Worm (Caenorhabditis elegans) whole organism, midembryonic: ENCODE results near the gene mrpl-39.

ENCODE experiments used
- T22C8.4 ChIP-seq: fragments of 200-800 bp; sonication (Bioruptor generic); IDR thresholded peaks from 2 replicates; pipeline ENCODE4 v1.3.6; 2022; ENCODE audit warnings: missing genetic modification characterization, missing compliant biosample characterization
- cog-1 ChIP-seq: sonication (generic microtip); optimal IDR thresholded peaks from 2 replicates; lab custom pipeline; 2016; ENCODE audit warnings: missing genetic modification characterization, missing compliant biosample characterization
- flt-1 ChIP-seq: fragments of 200-800 bp; sonication (Bioruptor generic); IDR thresholded peaks from 2 replicates; pipeline ENCODE4 v1.3.6; 2022; ENCODE audit warnings: missing genetic modification characterization, missing compliant biosample characterization
- klf-2 ChIP-seq: fragments of 200-800 bp; sonication (Bioruptor generic); conservative IDR thresholded peaks from 2 replicates; pipeline ENCODE4 v1.3.6; 2022; ENCODE audit warnings: missing genetic modification reagents, missing genetic modification characterization, missing compliant biosample characterization
- med-1 ChIP-seq: sonication (generic microtip); optimal IDR thresholded peaks from 2 replicates; lab custom pipeline; 2017; ENCODE audit warnings: missing genetic modification characterization, mild to moderate bottlenecking, missing compliant biosample characterization, antibody characterized with exemption, missing genetic modification reagents; ENCODE audit not compliant: insufficient read depth
- tab-1 ChIP-seq: fragments of 200-800 bp; sonication (Bioruptor generic); IDR thresholded peaks from 2 replicates; pipeline ENCODE4 v1.3.6; 2022; ENCODE audit warnings: missing genetic modification characterization, missing compliant biosample characterization
- ztf-29 ChIP-seq: fragments of 200-800 bp; sonication (Bioruptor generic); IDR thresholded peaks from 2 replicates; pipeline ENCODE4 v1.3.6; 2022; ENCODE audit warnings: missing genetic modification reagents, missing genetic modification characterization, missing compliant biosample characterization

- TF ChIP-seq T22C8.4 = no peak
- no peak for TF ChIP-seq klf-2 (GFP tag; lab: Robert Waterston, UW)
- no peak for TF ChIP-seq med-1 (GFP tag; lab: Kevin White, UChicago)
- TF ChIP-seq cog-1 (tag; lab: Kevin White, UChicago) = no peak
- no peak for TF ChIP-seq flt-1 (GFP tag; lab: Robert Waterston, UW)
- TF ChIP-seq ztf-29 (GFP tag; lab: Robert Waterston, UW) = no peak
- no peak for TF ChIP-seq tab-1 (GFP tag; lab: Robert Waterston, UW)
These were observed 10.3 kb upstream of the mrpl-39 start, which contains the start of gene Y46H3A.4 for ce11 chrV:1811035-1811434.
